Worm (Caenorhabditis elegans) whole organism, young adult: ENCODE results near the gene C55A6.10.
"Not testable (repeated sequence)": the region's sequence is repeated elsewhere in the genome, so short reads cannot be mapped to it uniquely, and the experiment has no call there.

Source experiments
- C17E4.6 ChIP-seq: fragments of 200-800 bp; sonication (Bioruptor generic); IDR thresholded peaks from 2 replicates; pipeline ENCODE4 v1.3.6; 2022; ENCODE audit warnings: missing genetic modification reagents, missing genetic modification characterization, missing compliant biosample characterization
- D2030.7 ChIP-seq: fragments of 200-800 bp; sonication (Bioruptor generic); IDR thresholded peaks from 2 replicates; pipeline ENCODE4 v1.3.6; 2022; ENCODE audit warnings: missing genetic modification reagents, missing genetic modification characterization, missing compliant biosample characterization
- F49E8.2 ChIP-seq: sonication (generic microtip); optimal IDR thresholded peaks from 3 replicates; lab custom pipeline; 2017; ENCODE audit warnings: missing genetic modification characterization, mild to moderate bottlenecking, missing compliant biosample characterization, antibody characterized with exemption, moderate library complexity; ENCODE audit not compliant: insufficient read depth
- K11D2.4 ChIP-seq: fragments of 200-800 bp; sonication (Bioruptor generic); IDR thresholded peaks from 2 replicates; pipeline ENCODE4 v1.3.6; 2022; ENCODE audit warnings: missing genetic modification reagents, missing genetic modification characterization, missing compliant biosample characterization
- K12H6.12 ChIP-seq: fragments of 200-800 bp; sonication (Bioruptor generic); optimal IDR thresholded peaks from 2 replicates; lab custom pipeline; 2018; ENCODE audit warnings: mild to moderate bottlenecking, missing genetic modification characterization, missing compliant biosample characterization
- Y53G8AR.9 ChIP-seq: fragments of 200-800 bp; sonication (Bioruptor generic); conservative IDR thresholded peaks from 2 replicates; pipeline ENCODE4 v1.3.6; 2022; ENCODE audit warnings: missing genetic modification reagents, missing genetic modification characterization, missing compliant biosample characterization
- Y56A3A.18 ChIP-seq: fragments of 200-800 bp; sonication (Bioruptor generic); IDR thresholded peaks from 2 replicates; pipeline ENCODE4 v1.3.6; 2022; ENCODE audit warnings: missing genetic modification reagents, missing genetic modification characterization, missing compliant biosample characterization
- Y67H2A.10 ChIP-seq: fragments of 200-800 bp; sonication (Bioruptor generic); conservative IDR thresholded peaks from 2 replicates; pipeline ENCODE4 v1.3.6; 2022; ENCODE audit warnings: missing genetic modification reagents, missing genetic modification characterization, missing compliant biosample characterization
- Y95B8A.8 ChIP-seq: fragments of 200-800 bp; sonication (Bioruptor generic); IDR thresholded peaks from 2 replicates; pipeline ENCODE4 v1.3.6; 2022; ENCODE audit warnings: missing genetic modification reagents, missing genetic modification characterization, missing compliant biosample characterization
- aptf-2 ChIP-seq: fragments of 200-800 bp; sonication (Bioruptor generic); conservative IDR thresholded peaks from 2 replicates; pipeline ENCODE4 v1.3.6; 2022; ENCODE audit warnings: missing genetic modification reagents, missing genetic modification characterization, missing compliant biosample characterization
- attf-3 ChIP-seq: fragments of 200-800 bp; sonication (Bioruptor generic); conservative IDR thresholded peaks from 2 replicates; pipeline ENCODE4 v1.3.6; 2022; ENCODE audit warnings: missing genetic modification reagents, missing genetic modification characterization, missing compliant biosample characterization
- attf-5 ChIP-seq: fragments of 200-800 bp; sonication (Bioruptor generic); optimal IDR thresholded peaks from 2 replicates; lab custom pipeline; 2018; ENCODE audit warnings: mild to moderate bottlenecking, missing genetic modification characterization, missing compliant biosample characterization
- bed-2 ChIP-seq: fragments of 200-800 bp; sonication (Bioruptor generic); IDR thresholded peaks from 2 replicates; pipeline ENCODE4 v1.3.6; 2022; ENCODE audit warnings: missing genetic modification reagents, missing genetic modification characterization, missing compliant biosample characterization
- cebp-1 ChIP-seq, 2 experiments: fragments of 200-800 bp in 1 of 2; sonication (Bioruptor generic) in 1 of 2; sonication (generic microtip) in 1 of 2; IDR thresholded peaks in 1 of 2; optimal IDR thresholded peaks in 1 of 2; 2 replicates each; pipeline versions ENCODE4 v1.3.6 to Lab custom; 2017 to 2022; ENCODE audit warnings: missing compliant biosample characterization in 2 of 2, missing genetic modification characterization in 2 of 2, mild to moderate bottlenecking in 1 of 2, missing genetic modification reagents in 1 of 2, moderate library complexity in 1 of 2
- ceh-100 ChIP-seq: fragments of 200-800 bp; sonication (Bioruptor generic); IDR thresholded peaks from 2 replicates; pipeline ENCODE4 v1.3.6; 2022; ENCODE audit warnings: missing genetic modification reagents, missing genetic modification characterization, missing compliant biosample characterization
- ceh-27 ChIP-seq: fragments of 200-800 bp; sonication (Bioruptor generic); optimal IDR thresholded peaks from 2 replicates; lab custom pipeline; 2018; ENCODE audit warnings: mild to moderate bottlenecking, missing genetic modification characterization, moderate library complexity, missing compliant biosample characterization
- die-1 ChIP-seq: sonication (generic microtip); optimal IDR thresholded peaks from 2 replicates; lab custom pipeline; 2016; ENCODE audit warnings: missing genotype, mild to moderate bottlenecking, missing genetic modification characterization, missing compliant biosample characterization
- dox-1 ChIP-seq: fragments of 200-800 bp; sonication (Bioruptor generic); IDR thresholded peaks from 2 replicates; pipeline ENCODE4 v1.3.6; 2022; ENCODE audit warnings: missing genetic modification reagents, missing genetic modification characterization, missing compliant biosample characterization
- dpl-1 ChIP-seq: fragments of 150-350 bp; optimal IDR thresholded peaks from 2 replicates; lab custom pipeline; 2014; ENCODE audit warnings: missing biosample characterization, missing genetic modification reagents, missing genetic modification characterization
- egl-44 ChIP-seq: fragments of 200-800 bp; sonication (Bioruptor generic); IDR thresholded peaks from 2 replicates; pipeline ENCODE4 v1.3.6; 2022; ENCODE audit warnings: missing genetic modification reagents, missing genetic modification characterization, missing compliant biosample characterization
- hmg-1.2 ChIP-seq: fragments of 200-800 bp; sonication (Bioruptor generic); IDR thresholded peaks from 2 replicates; pipeline ENCODE4 v1.3.6; 2022; ENCODE audit warnings: missing genetic modification reagents, missing genetic modification characterization, missing compliant biosample characterization
- hsf-1 ChIP-seq: fragments of 200-800 bp; sonication (Bioruptor generic); IDR thresholded peaks from 2 replicates; pipeline ENCODE4 v1.3.6; 2022; ENCODE audit warnings: missing genetic modification reagents, missing genetic modification characterization, missing compliant biosample characterization
- let-607 ChIP-seq, 2 experiments: fragments of 200-800 bp in 1 of 2; sonication (Bioruptor generic) in 1 of 2; sonication (generic microtip) in 1 of 2; optimal IDR thresholded peaks; 2 replicates each; lab custom pipeline; 2016 to 2018; ENCODE audit warnings: mild to moderate bottlenecking in 2 of 2, missing compliant biosample characterization in 2 of 2, missing genetic modification characterization in 2 of 2, moderate library complexity in 2 of 2, missing genotype in 1 of 2
- lin-26 ChIP-seq: fragments of 200-800 bp; sonication (Bioruptor generic); IDR thresholded peaks from 2 replicates; pipeline ENCODE4 v1.3.6; 2022; ENCODE audit warnings: missing genetic modification reagents, missing genetic modification characterization, missing compliant biosample characterization
- lin-40 ChIP-seq: sonication (generic microtip); optimal IDR thresholded peaks from 2 replicates; lab custom pipeline; 2016; ENCODE audit warnings: missing genetic modification characterization, mild to moderate bottlenecking, missing compliant biosample characterization, missing genotype, missing genetic modification reagents
- lin-54 ChIP-seq: fragments of 200-800 bp; sonication (Bioruptor generic); optimal IDR thresholded peaks from 2 replicates; lab custom pipeline; 2018; ENCODE audit warnings: mild to moderate bottlenecking, missing genetic modification characterization, missing compliant biosample characterization
- lsl-1 ChIP-seq: fragments of 200-800 bp; sonication (Bioruptor generic); optimal IDR thresholded peaks from 2 replicates; lab custom pipeline; 2018; ENCODE audit warnings: mild to moderate bottlenecking, missing genetic modification characterization, moderate library complexity, missing compliant biosample characterization
- madf-8 ChIP-seq: fragments of 200-800 bp; sonication (Bioruptor generic); conservative IDR thresholded peaks from 2 replicates; pipeline ENCODE4 v1.3.6; 2022; ENCODE audit warnings: missing genetic modification reagents, missing genetic modification characterization, missing compliant biosample characterization
- mcd-1 ChIP-seq: fragments of 200-800 bp; sonication (Bioruptor generic); IDR thresholded peaks from 2 replicates; pipeline ENCODE4 v1.3.6; 2022; ENCODE audit warnings: missing genetic modification reagents, missing genetic modification characterization, missing compliant biosample characterization
- nfyb-1 ChIP-seq: fragments of 200-800 bp; sonication (Bioruptor generic); IDR thresholded peaks from 2 replicates; pipeline ENCODE4 v1.3.6; 2022; ENCODE audit warnings: missing genetic modification reagents, missing genetic modification characterization, missing compliant biosample characterization
- nhr-80 ChIP-seq: sonication (generic microtip); optimal IDR thresholded peaks from 2 replicates; lab custom pipeline; 2016; ENCODE audit warnings: missing genetic modification characterization, missing compliant biosample characterization
- rcor-1 ChIP-seq: fragments of 200-800 bp; sonication (Bioruptor generic); IDR thresholded peaks from 2 replicates; pipeline ENCODE4 v1.3.6; 2022; ENCODE audit warnings: missing genetic modification reagents, missing genetic modification characterization, missing compliant biosample characterization
- rpc-1 ChIP-seq, 2 experiments: fragments of 150-350 bp in 1 of 2; sonication (generic microtip) in 1 of 2; optimal IDR thresholded peaks; 2 replicates each; lab custom pipeline; 2014 to 2018; ENCODE audit warnings: missing biosample characterization in 1 of 2, missing genetic modification characterization in 1 of 2, missing genetic modification reagents in 1 of 2, missing genotype in 1 of 2
- sea-2 ChIP-seq: fragments of 200-800 bp; sonication (Bioruptor generic); IDR thresholded peaks from 2 replicates; pipeline ENCODE4 v1.3.6; 2022; ENCODE audit warnings: missing genetic modification characterization, missing compliant biosample characterization
- snpc-1.1 ChIP-seq: sonication (generic microtip); optimal IDR thresholded peaks from 2 replicates; lab custom pipeline; 2017; ENCODE audit warnings: missing genetic modification characterization, mild to moderate bottlenecking, missing compliant biosample characterization, antibody characterized with exemption, moderate library complexity, missing genotype, missing genetic modification reagents; ENCODE audit not compliant: insufficient read depth
- snpc-1.3 ChIP-seq: sonication (generic microtip); optimal IDR thresholded peaks from 2 replicates; lab custom pipeline; 2017; ENCODE audit warnings: missing genetic modification characterization, mild to moderate bottlenecking, missing compliant biosample characterization, antibody characterized with exemption, moderate library complexity, missing genotype, missing genetic modification reagents; ENCODE audit not compliant: insufficient read depth
- snpc-4 ChIP-seq, 5 experiments: fragments of 150-350 bp in 1 of 5; sonication (generic microtip) in 4 of 5; optimal IDR thresholded peaks; 2 replicates each; lab custom pipeline; 2014 to 2018; ENCODE audit warnings: missing genetic modification characterization in 5 of 5, missing biosample characterization in 3 of 5, antibody characterized with exemption in 2 of 5, mild to moderate bottlenecking in 2 of 5, missing compliant biosample characterization in 2 of 5, missing genotype in 2 of 5, moderate library complexity in 2 of 5, missing genetic modification reagents in 1 of 5
- tbp1 ChIP-seq: fragments of 200-800 bp; sonication (Bioruptor generic); optimal IDR thresholded peaks from 2 replicates; lab custom pipeline; 2018; ENCODE audit warnings: mild to moderate bottlenecking, missing genetic modification characterization, missing compliant biosample characterization
- unc-130 ChIP-seq: sonication (generic microtip); optimal IDR thresholded peaks from 2 replicates; lab custom pipeline; 2016; ENCODE audit warnings: missing genetic modification reagents, missing genetic modification characterization, missing compliant biosample characterization
- ztf-18 ChIP-seq: sonication (generic microtip); optimal IDR thresholded peaks from 2 replicates; lab custom pipeline; 2016; ENCODE audit warnings: missing genotype, mild to moderate bottlenecking, missing genetic modification characterization, missing compliant biosample characterization
- ztf-26 ChIP-seq: sonication (generic microtip); optimal IDR thresholded peaks from 2 replicates; lab custom pipeline; 2017; ENCODE audit warnings: missing genetic modification characterization, missing compliant biosample characterization
- ztf-28 ChIP-seq: fragments of 200-800 bp; sonication (Bioruptor generic); IDR thresholded peaks from 2 replicates; pipeline ENCODE4 v1.3.6; 2022; ENCODE audit warnings: missing genetic modification reagents, missing genetic modification characterization, missing compliant biosample characterization
- ztf-6 ChIP-seq: fragments of 200-800 bp; sonication (Bioruptor generic); IDR thresholded peaks from 2 replicates; pipeline ENCODE4 v1.3.6; 2022; ENCODE audit warnings: missing genetic modification reagents, missing genetic modification characterization, missing compliant biosample characterization

Gene C55A6.10

DNA sequence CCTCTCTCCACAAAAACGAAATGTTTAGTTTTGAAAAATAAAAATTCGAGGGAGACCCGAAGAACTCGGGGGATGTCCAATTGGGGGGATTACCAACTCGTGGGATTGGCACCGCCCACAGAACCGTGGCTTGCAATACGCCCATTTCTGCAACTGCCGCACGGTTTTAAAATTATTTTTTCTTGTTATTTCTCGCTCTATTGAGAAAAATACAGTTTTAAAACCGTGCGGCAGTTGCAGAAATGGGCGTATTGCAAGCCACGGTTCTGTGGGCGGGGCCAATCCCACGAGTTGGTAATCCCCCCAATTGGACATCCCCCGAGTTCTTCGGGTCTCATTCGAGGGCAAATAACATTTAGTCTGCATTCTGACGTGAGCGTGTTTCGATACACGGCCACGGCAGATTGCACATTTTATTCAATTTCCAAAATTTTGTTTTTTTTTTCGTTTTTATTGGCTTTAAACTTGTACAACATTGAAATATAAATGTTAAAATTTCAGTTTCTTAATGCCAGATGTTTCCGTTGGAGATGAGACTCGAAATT lies at the start of gene C55A6.10, which contains the start of gene C55A6.1:
TSS of gene C55A6.10 (plus strand) at position 495 of the 545 bp plus-strand sequence.
TSS of gene C55A6.1 (minus strand) at position 116 of the 545 bp plus-strand sequence.
- TF ChIP-seq hmg-1.2 (GFP tag; lab: Robert Waterston, UW) (peak; percentile 64; the same call in 1 of the 2 replicates), ztf-6 (0 out of 2 replicates have a peak, but pooled peaks have one; percentile 17), ztf-26 (tag; lab: Kevin White, UChicago) (peak; percentile 51), Y95B8A.8 (GFP tag; lab: Robert Waterston, UW) (peak; percentile 78; the same call in 1 of the 2 replicates), dox-1 (GFP tag; lab: Robert Waterston, UW) (peak; percentile 93), bed-2 (GFP tag; lab: Robert Waterston, UW) (peak; percentile 50; the same call in 1 of the 2 replicates), snpc-4 (GFP tag; optimal IDR thresholded peaks at IDR 0.05; lab: Kevin White, UChicago) (peak; percentile 51), snpc-4 (tag; optimal IDR thresholded peaks at IDR 0.05; lab: Kevin White, UChicago) (peak in 3 of 4 experiments; percentile 65 to 77 (median 75)), aptf-2 (GFP tag; lab: Robert Waterston, UW) (0 out of 2 replicates have a peak, but pooled peaks have one; percentile 25), attf-5 (GFP tag; lab: Kevin White, UChicago) (peak; percentile 86), attf-3 (GFP tag; lab: Robert Waterston, UW) (peak; percentile 69), lin-54 (GFP tag; lab: Kevin White, UChicago) (peak; percentile 72), Y53G8AR.9 (GFP tag; lab: Robert Waterston, UW) (peak; percentile 70; the same call in 1 of the 2 replicates), rpc-1 (optimal IDR thresholded peaks at IDR 0.05; lab: Kevin White, UChicago) (peak; percentile 24), rcor-1 (peak; percentile 80), snpc-1.1 (tag; lab: Kevin White, UChicago) (peak; percentile 21), F49E8.2 (tag; lab: Kevin White, UChicago) (peak; percentile 61), ztf-28 (GFP tag; lab: Robert Waterston, UW) (peak; percentile 82; the same call in 1 of the 2 replicates), ztf-18 (tag; lab: Kevin White, UChicago) (peak; percentile 86), lin-26 (0 out of 2 replicates have a peak, but pooled peaks have one; percentile 54), K11D2.4 (peak; percentile 78; the same call in 1 of the 2 replicates), ceh-27 (GFP tag; lab: Kevin White, UChicago) (peak; percentile 72), sea-2 (GFP tag; lab: Robert Waterston, UW) (0 out of 2 replicates have a peak, but pooled peaks have one; percentile 27), madf-8 (peak; percentile 42; the same call in 1 of the 2 replicates), Y56A3A.18 (GFP tag; lab: Robert Waterston, UW) (peak; percentile 70; the same call in 1 of the 2 replicates), nhr-80 (tag; lab: Kevin White, UChicago) (peak; percentile 70), die-1 (tag; lab: Kevin White, UChicago) (peak; percentile 15), mcd-1 (GFP tag; lab: Robert Waterston, UW) (peak; percentile 91), lin-40 (tag; lab: Kevin White, UChicago) (peak; percentile 89), lsl-1 (GFP tag; lab: Kevin White, UChicago) (peak; percentile 61), let-607 (tag; optimal IDR thresholded peaks at IDR 0.05; lab: Kevin White, UChicago) (peak in 1 of 2 experiments; percentile 29), cebp-1 (GFP tag; IDR thresholded peaks at IDR 0.05; lab: Robert Waterston, UW) (0 out of 2 replicates have a peak, but pooled peaks have one; percentile 32), cebp-1 (tag; optimal IDR thresholded peaks at IDR 0.05; lab: Kevin White, UChicago) (peak; percentile 79), nfyb-1 (GFP tag; lab: Robert Waterston, UW) (peak; percentile 97), hsf-1 (peak; percentile 38), D2030.7 (GFP tag; lab: Robert Waterston, UW) (peak; percentile 93), dpl-1 (GFP tag; lab: Kevin White, UChicago) (peak; percentile 31), C17E4.6 (GFP tag; lab: Robert Waterston, UW) (peak; percentile 67), snpc-1.3 (tag; lab: Kevin White, UChicago) (peak; percentile 46), egl-44 (GFP tag; lab: Robert Waterston, UW) (peak; percentile 65; the same call in 1 of the 2 replicates), unc-130 (GFP tag; lab: Kevin White, UChicago) (peak; percentile 59), tbp1 (peak; percentile 51), ceh-100 (peak; percentile 97), K12H6.12 (tag; lab: Kevin White, UChicago) (peak; percentile 50), Y67H2A.10 (GFP tag; lab: Robert Waterston, UW) (peak; percentile 71; the same call in 1 of the 2 replicates)
- TF ChIP-seq rpc-1 (tag; optimal IDR thresholded peaks at IDR 0.05; lab: Kevin White, UChicago), result not testable (repeated sequence)
